Worm (Caenorhabditis elegans) whole organism, L2 larva: ENCODE results near the gene R05H5.4.

Source experiments
- C34F6.9 ChIP-seq: fragments of 150-350 bp; optimal IDR thresholded peaks from 2 replicates; lab custom pipeline; 2014; ENCODE audit warnings: missing biosample characterization, missing genetic modification characterization
- F13H6.1 ChIP-seq: sonication (generic microtip); optimal IDR thresholded peaks from 2 replicates; lab custom pipeline; 2016; ENCODE audit warnings: missing genetic modification characterization, missing compliant biosample characterization
- R02D3.7 ChIP-seq: fragments of 150-350 bp; optimal IDR thresholded peaks from 2 replicates; lab custom pipeline; 2014; ENCODE audit warnings: missing biosample characterization, missing genetic modification characterization
- Y55F3AM.14 ChIP-seq: fragments of 200-800 bp; sonication (Bioruptor generic); optimal IDR thresholded peaks from 2 replicates; lab custom pipeline; 2018; ENCODE audit warnings: mild to moderate bottlenecking, missing genetic modification characterization, missing compliant biosample characterization
- alr-1 ChIP-seq: fragments of 150-350 bp; optimal IDR thresholded peaks from 2 replicates; lab custom pipeline; 2014; ENCODE audit warnings: missing biosample characterization, missing genetic modification characterization
- aly-2 ChIP-seq: fragments of 150-350 bp; optimal IDR thresholded peaks from 2 replicates; lab custom pipeline; 2014; ENCODE audit warnings: missing biosample characterization, missing genetic modification characterization
- ama-1 ChIP-seq: fragments of 150-350 bp; optimal IDR thresholded peaks from 2 replicates; lab custom pipeline; 2018; ENCODE audit warnings: inconsistent platforms
- blmp-1 ChIP-seq: sonication (generic microtip); optimal IDR thresholded peaks from 2 replicates; lab custom pipeline; 2017; ENCODE audit warnings: missing genetic modification characterization, mild to moderate bottlenecking, missing compliant biosample characterization, antibody characterized with exemption, moderate library complexity; ENCODE audit not compliant: insufficient read depth
- ceh-16 ChIP-seq: fragments of 150-350 bp; optimal IDR thresholded peaks from 2 replicates; lab custom pipeline; 2014; ENCODE audit warnings: missing biosample characterization, missing genetic modification characterization
- ceh-82 ChIP-seq: fragments of 150-350 bp; optimal IDR thresholded peaks from 2 replicates; lab custom pipeline; 2014; ENCODE audit warnings: missing biosample characterization, missing genetic modification characterization
- crh-2 ChIP-seq: sonication (generic microtip); optimal IDR thresholded peaks from 2 replicates; lab custom pipeline; 2017; ENCODE audit warnings: missing biosample characterization, missing genetic modification characterization
- dmd-4 ChIP-seq: sonication (generic microtip); optimal IDR thresholded peaks from 2 replicates; lab custom pipeline; 2017; ENCODE audit warnings: missing biosample characterization, missing genetic modification characterization
- egl-27 ChIP-seq: sonication (generic microtip); optimal IDR thresholded peaks from 3 replicates; lab custom pipeline; 2017; ENCODE audit warnings: missing biosample characterization, missing genetic modification reagents, missing genetic modification characterization
- elt-1 ChIP-seq: fragments of 150-350 bp; optimal IDR thresholded peaks from 2 replicates; lab custom pipeline; 2014; ENCODE audit warnings: missing biosample characterization, missing genetic modification characterization
- elt-3 ChIP-seq: sonication (generic microtip); optimal IDR thresholded peaks from 2 replicates; lab custom pipeline; 2017; ENCODE audit warnings: missing biosample characterization, missing genetic modification characterization
- fos-1 ChIP-seq: fragments of 150-350 bp; optimal IDR thresholded peaks from 2 replicates; lab custom pipeline; 2014; ENCODE audit warnings: missing biosample characterization, missing genetic modification characterization
- gmeb-1 ChIP-seq: fragments of 150-350 bp; optimal IDR thresholded peaks from 2 replicates; lab custom pipeline; 2014; ENCODE audit warnings: missing biosample characterization, missing genetic modification characterization
- lin-11 ChIP-seq: fragments of 150-350 bp; sonication (generic microtip); optimal IDR thresholded peaks from 2 replicates; lab custom pipeline; 2014; ENCODE audit warnings: missing biosample characterization, missing genetic modification characterization, inconsistent platforms, mixed read lengths
- lin-13 ChIP-seq: fragments of 150-350 bp; optimal IDR thresholded peaks from 2 replicates; lab custom pipeline; 2014; ENCODE audit warnings: missing biosample characterization, missing genetic modification reagents, missing genetic modification characterization
- lsy-2 ChIP-seq, 2 experiments: fragments of 150-350 bp in 1 of 2; sonication (generic microtip) in 1 of 2; optimal IDR thresholded peaks; 2 replicates each; lab custom pipeline; 2014 to 2017; ENCODE audit warnings: missing biosample characterization in 2 of 2, missing genetic modification characterization in 2 of 2
- mab-5 ChIP-seq: fragments of 150-350 bp; optimal IDR thresholded peaks from 2 replicates; lab custom pipeline; 2014; ENCODE audit warnings: missing biosample characterization, missing genetic modification characterization
- mbf-1 ChIP-seq: sonication (generic microtip); optimal IDR thresholded peaks from 2 replicates; lab custom pipeline; 2017; ENCODE audit warnings: missing biosample characterization, missing genetic modification characterization
- mdl-1 ChIP-seq, 2 experiments: fragments of 150-350 bp in 1 of 2; sonication (generic microtip) in 1 of 2; optimal IDR thresholded peaks; 2 replicates each; lab custom pipeline; 2017; ENCODE audit warnings: missing biosample characterization in 2 of 2, missing genetic modification characterization in 2 of 2
- nhr-10 ChIP-seq: sonication (generic microtip); optimal IDR thresholded peaks from 2 replicates; lab custom pipeline; 2017; ENCODE audit warnings: missing biosample characterization, missing genetic modification characterization
- nhr-11 ChIP-seq: fragments of 150-350 bp; optimal IDR thresholded peaks from 2 replicates; lab custom pipeline; 2014; ENCODE audit warnings: missing biosample characterization, missing genetic modification characterization
- nhr-12 ChIP-seq: fragments of 150-350 bp; optimal IDR thresholded peaks from 2 replicates; lab custom pipeline; 2014; ENCODE audit warnings: missing biosample characterization, missing genetic modification characterization
- nhr-129 ChIP-seq: fragments of 150-350 bp; optimal IDR thresholded peaks from 2 replicates; lab custom pipeline; 2014; ENCODE audit warnings: missing biosample characterization, missing genetic modification characterization
- nhr-21 ChIP-seq: fragments of 150-350 bp; optimal IDR thresholded peaks from 2 replicates; lab custom pipeline; 2014; ENCODE audit warnings: missing biosample characterization, missing genetic modification characterization
- nhr-23 ChIP-seq: fragments of 150-350 bp; optimal IDR thresholded peaks from 2 replicates; lab custom pipeline; 2014; ENCODE audit warnings: missing biosample characterization, missing genetic modification reagents, missing genetic modification characterization
- nhr-237 ChIP-seq: fragments of 150-350 bp; optimal IDR thresholded peaks from 2 replicates; lab custom pipeline; 2014; ENCODE audit warnings: missing biosample characterization, missing genetic modification characterization
- nhr-25 ChIP-seq: fragments of 150-350 bp; sonication (generic microtip); optimal IDR thresholded peaks from 3 replicates; lab custom pipeline; 2014; ENCODE audit warnings: missing biosample characterization, missing genetic modification characterization
- nhr-6 ChIP-seq: fragments of 150-350 bp; optimal IDR thresholded peaks from 2 replicates; lab custom pipeline; 2014; ENCODE audit warnings: missing biosample characterization, missing genetic modification characterization
- nhr-77 ChIP-seq: fragments of 150-350 bp; optimal IDR thresholded peaks from 2 replicates; lab custom pipeline; 2014; ENCODE audit warnings: missing biosample characterization, missing genetic modification characterization
- peb-1 ChIP-seq: fragments of 150-350 bp; optimal IDR thresholded peaks from 2 replicates; lab custom pipeline; 2014; ENCODE audit warnings: missing biosample characterization, missing genetic modification characterization
- sem-4 ChIP-seq: fragments of 150-350 bp; optimal IDR thresholded peaks from 2 replicates; lab custom pipeline; 2014; ENCODE audit warnings: missing biosample characterization, missing genetic modification reagents, missing genetic modification characterization
- skn-1 ChIP-seq: sonication (generic microtip); optimal IDR thresholded peaks from 2 replicates; lab custom pipeline; 2017; ENCODE audit warnings: missing biosample characterization, missing genetic modification characterization
- sma-3 ChIP-seq: sonication (generic microtip); optimal IDR thresholded peaks from 2 replicates; lab custom pipeline; 2016; ENCODE audit warnings: missing genetic modification reagents, missing genetic modification characterization, missing compliant biosample characterization
- sma-9 ChIP-seq, 2 experiments: fragments of 150-350 bp in 1 of 2; sonication (generic microtip) in 1 of 2; optimal IDR thresholded peaks; 2 replicates each; lab custom pipeline; 2014 to 2016; ENCODE audit warnings: missing genetic modification characterization in 2 of 2, mild to moderate bottlenecking in 1 of 2, missing biosample characterization in 1 of 2, missing compliant biosample characterization in 1 of 2, missing genetic modification reagents in 1 of 2, moderate library complexity in 1 of 2
- snpc-4 ChIP-seq: fragments of 150-350 bp; optimal IDR thresholded peaks from 2 replicates; lab custom pipeline; 2014; ENCODE audit warnings: missing biosample characterization, missing genetic modification characterization
- unc-39 ChIP-seq: fragments of 150-350 bp; optimal IDR thresholded peaks from 2 replicates; lab custom pipeline; 2014; ENCODE audit warnings: missing biosample characterization, missing genetic modification characterization
- unc-55 ChIP-seq: fragments of 150-350 bp; sonication (generic microtip); optimal IDR thresholded peaks from 3 replicates; lab custom pipeline; 2014; ENCODE audit warnings: missing biosample characterization, missing genetic modification reagents, missing genetic modification characterization
- unc-62 ChIP-seq: fragments of 150-350 bp; optimal IDR thresholded peaks from 2 replicates; lab custom pipeline; 2014; ENCODE audit warnings: missing biosample characterization, missing genetic modification reagents, missing genetic modification characterization
- zag-1 ChIP-seq: fragments of 150-350 bp; optimal IDR thresholded peaks from 2 replicates; lab custom pipeline; 2014; ENCODE audit warnings: missing biosample characterization, missing genetic modification characterization
- ztf-1 ChIP-seq: fragments of 200-800 bp; sonication (Bioruptor generic); conservative IDR thresholded peaks from 2 replicates; pipeline ENCODE4 v1.3.6; 2022; ENCODE audit warnings: missing genetic modification characterization, missing compliant biosample characterization
- ztf-11 ChIP-seq: sonication (generic microtip); optimal IDR thresholded peaks from 2 replicates; lab custom pipeline; 2017; ENCODE audit warnings: missing biosample characterization, missing genetic modification characterization
- ztf-4 ChIP-seq: fragments of 150-350 bp; optimal IDR thresholded peaks from 2 replicates; lab custom pipeline; 2014; ENCODE audit warnings: missing biosample characterization, missing genetic modification characterization

R05H5.4 gene

ce11 chrII:10203765-10204164, 4.0 kb upstream of the R05H5.4 start:
- TF ChIP-seq ama-1: no peak
- TF ChIP-seq blmp-1: peak; percentile 50

DNA sequence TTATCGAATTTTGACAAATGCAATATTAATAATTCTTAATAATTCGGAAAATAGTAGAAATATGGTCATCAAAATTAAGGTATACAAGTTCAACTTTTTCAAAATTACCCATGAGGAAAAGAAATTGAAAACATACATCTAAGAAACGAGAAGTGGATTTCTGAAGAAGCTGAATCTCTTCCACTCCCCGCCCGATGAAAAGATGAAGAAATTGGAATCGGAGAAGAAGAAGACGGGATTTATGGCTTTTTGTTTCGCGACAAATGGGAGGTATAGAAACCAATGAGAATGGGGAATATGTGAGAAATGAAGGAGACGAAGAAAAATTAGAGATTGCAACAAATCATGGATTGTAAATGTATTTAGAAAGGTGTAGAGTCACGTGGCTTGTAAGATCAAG, 3.3 kb upstream of the R05H5.4 start:
- TF ChIP-seq R02D3.7 (tag; lab: Kevin White, UChicago) (no peak), crh-2 (tag; lab: Kevin White, UChicago) (no peak), mab-5 (tag; lab: Kevin White, UChicago) (peak; percentile 5), sma-9 (GFP tag; optimal IDR thresholded peaks at IDR 0.05; lab: Kevin White, UChicago) (no peak), sma-9 (tag; optimal IDR thresholded peaks at IDR 0.05; lab: Kevin White, UChicago) (no peak), nhr-23 (tag; lab: Kevin White, UChicago) (no peak), blmp-1 (no peak), C34F6.9 (no peak), egl-27 (no peak)
- TF ChIP-seq, all 48 proteins: peak for 1

- TF ChIP-seq lin-11 (tag; lab: Kevin White, UChicago): peak; percentile 15
- peak; percentile 18 for TF ChIP-seq nhr-129 (tag; lab: Kevin White, UChicago)
- TF ChIP-seq aly-2 (tag; lab: Kevin White, UChicago): no peak
- peak; percentile 36 for TF ChIP-seq C34F6.9
- TF ChIP-seq F13H6.1 (tag; lab: Kevin White, UChicago): peak; percentile 10
- TF ChIP-seq lsy-2 (tag; optimal IDR thresholded peaks at IDR 0.05; lab: Kevin White, UChicago): peak in 1 of 2 experiments; percentile 32
- peak; percentile 68 for TF ChIP-seq unc-55 (GFP tag; lab: Kevin White, UChicago)
- TF ChIP-seq ztf-1 (GFP tag; lab: Robert Waterston, UW): no peak
Measured at ce11 chrII:10202275-10202674, 2.5 kb upstream of the R05H5.4 start.

DNA sequence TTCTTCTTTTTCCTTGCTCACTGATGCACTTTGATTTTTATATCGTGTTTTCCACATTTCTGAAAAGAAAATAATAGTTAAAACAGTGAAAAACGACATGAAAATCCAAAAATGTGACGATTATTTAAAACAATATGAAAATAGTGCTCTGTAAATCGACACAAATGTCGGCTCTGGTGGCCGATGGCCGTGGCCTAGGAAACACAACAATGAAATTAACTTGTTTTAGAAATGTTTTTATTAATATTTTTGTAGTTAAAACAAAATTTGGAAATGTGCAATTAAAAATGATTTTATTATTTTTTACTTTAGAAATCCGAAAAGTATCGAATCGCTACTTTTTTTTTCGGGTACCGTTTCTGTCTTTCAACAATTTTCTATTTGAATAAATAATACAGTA, 953 bp upstream of the R05H5.4 start, which contains the start of gene arv-1:
Gene arv-1, minus strand, starts transcription at position 65 of the 400 bp plus-strand sequence.
- no peak for TF ChIP-seq nhr-10 (tag; lab: Kevin White, UChicago)
- no peak for TF ChIP-seq elt-3 (tag; lab: Kevin White, UChicago)
- TF ChIP-seq peb-1 (tag; lab: Kevin White, UChicago): no peak
- no peak for TF ChIP-seq ceh-82 (tag; lab: Kevin White, UChicago)
- TF ChIP-seq C34F6.9: peak; percentile 67
- peak; percentile 33 to 88 for TF ChIP-seq lsy-2 (tag; optimal IDR thresholded peaks at IDR 0.05; lab: Kevin White, UChicago)
- no peak for TF ChIP-seq egl-27
- no peak for TF ChIP-seq nhr-6 (tag; lab: Kevin White, UChicago)
- TF ChIP-seq F13H6.1 (tag; lab: Kevin White, UChicago): peak; percentile 33
- TF ChIP-seq elt-1: no peak
- no peak for TF ChIP-seq unc-62
- TF ChIP-seq blmp-1: no peak
- TF ChIP-seq sma-9 (GFP tag; optimal IDR thresholded peaks at IDR 0.05; lab: Kevin White, UChicago): peak; percentile 72
- TF ChIP-seq sma-9 (tag; optimal IDR thresholded peaks at IDR 0.05; lab: Kevin White, UChicago): no peak
- TF ChIP-seq lin-13 (GFP tag; lab: Kevin White, UChicago): peak; percentile 31
- TF ChIP-seq R02D3.7 (tag; lab: Kevin White, UChicago): peak; percentile 79
- no peak for TF ChIP-seq nhr-23 (tag; lab: Kevin White, UChicago)
- peak; percentile 27 for TF ChIP-seq nhr-21 (tag; lab: Kevin White, UChicago)
- peak; percentile 14 for TF ChIP-seq ztf-4 (tag; lab: Kevin White, UChicago)
- peak; percentile 66 for TF ChIP-seq gmeb-1 (tag; lab: Kevin White, UChicago)
- no peak for TF ChIP-seq ama-1
- TF ChIP-seq aly-2 (tag; lab: Kevin White, UChicago): no peak
- TF ChIP-seq mab-5 (tag; lab: Kevin White, UChicago): no peak
- TF ChIP-seq nhr-237 (tag; lab: Kevin White, UChicago): no peak
- peak; percentile 70 for TF ChIP-seq sma-3 (GFP tag; lab: Kevin White, UChicago)
- no peak for TF ChIP-seq nhr-12
- TF ChIP-seq zag-1 (tag; lab: Kevin White, UChicago): no peak
- TF ChIP-seq ceh-16 (tag; lab: Kevin White, UChicago): no peak
- TF ChIP-seq sem-4 (tag; lab: Kevin White, UChicago): no peak
- no peak for TF ChIP-seq dmd-4 (tag; lab: Kevin White, UChicago)
- TF ChIP-seq alr-1 (tag; lab: Kevin White, UChicago): no peak
- TF ChIP-seq mbf-1 (tag; lab: Kevin White, UChicago): no peak
- TF ChIP-seq ztf-11 (tag; lab: Kevin White, UChicago): no peak
- no peak for TF ChIP-seq nhr-129 (tag; lab: Kevin White, UChicago)
- peak; percentile 64 for TF ChIP-seq unc-55 (GFP tag; lab: Kevin White, UChicago)
- no peak for TF ChIP-seq mdl-1 (tag; optimal IDR thresholded peaks at IDR 0.05; lab: Kevin White, UChicago)
- TF ChIP-seq nhr-25 (tag; lab: Kevin White, UChicago): peak; percentile 23
- no peak for TF ChIP-seq ztf-1 (GFP tag; lab: Robert Waterston, UW)
- no peak for TF ChIP-seq nhr-11 (tag; lab: Kevin White, UChicago)
- peak; percentile 56 for TF ChIP-seq crh-2 (tag; lab: Kevin White, UChicago)
- no peak for TF ChIP-seq skn-1 (tag; lab: Kevin White, UChicago)
- TF ChIP-seq snpc-4 (tag; lab: Kevin White, UChicago): no peak
- no peak for TF ChIP-seq Y55F3AM.14 (GFP tag; lab: Kevin White, UChicago)
- TF ChIP-seq fos-1 (tag; lab: Kevin White, UChicago): peak; percentile 16
- TF ChIP-seq unc-39 (tag; lab: Kevin White, UChicago): no peak
- no peak for TF ChIP-seq lin-11 (tag; lab: Kevin White, UChicago)
- TF ChIP-seq nhr-77 (tag; lab: Kevin White, UChicago): no peak
